Fruit fly (Drosophila melanogaster) whole organism, embryonic: ENCODE measurements around the gene IKKepsilon.

ENCODE experiments used
- Adf1 ChIP-seq: fragments of 200-800 bp; sonication (Bioruptor generic); IDR thresholded peaks from 2 replicates; pipeline ENCODE4 v1.3.6; 2022; ENCODE audit warnings: missing biosample characterization, missing genetic modification characterization
- CG10209 ChIP-seq: fragments of 200-800 bp; sonication (Bioruptor generic); optimal IDR thresholded peaks from 3 replicates; lab custom pipeline; 2017; ENCODE audit warnings: missing biosample characterization, mild to moderate bottlenecking, missing genetic modification characterization, missing genetic modification reagents
- CG10543 ChIP-seq: fragments of 200-800 bp; sonication (Bioruptor generic); optimal IDR thresholded peaks from 3 replicates; lab custom pipeline; 2017; ENCODE audit warnings: missing biosample characterization, mild to moderate bottlenecking, missing genetic modification characterization, moderate library complexity
- CG11247 ChIP-seq: fragments of 200-800 bp; sonication (Bioruptor generic); IDR thresholded peaks from 2 replicates; pipeline ENCODE4 v1.3.6; 2022; ENCODE audit warnings: missing biosample characterization, missing genetic modification characterization
- CG11723 ChIP-seq: fragments of 200-800 bp; sonication (Bioruptor generic); optimal IDR thresholded peaks from 2 replicates; lab custom pipeline; 2017; ENCODE audit warnings: missing biosample characterization, mild to moderate bottlenecking, missing genetic modification characterization
- CG12071 ChIP-seq: fragments of 200-800 bp; sonication (Bioruptor generic); optimal IDR thresholded peaks from 3 replicates; lab custom pipeline; 2018; ENCODE audit warnings: missing biosample characterization, mild to moderate bottlenecking, missing genetic modification characterization
- CG12299 ChIP-seq: fragments of 200-800 bp; sonication (Bioruptor generic); optimal IDR thresholded peaks from 2 replicates; lab custom pipeline; 2018; ENCODE audit warnings: missing biosample characterization, mild to moderate bottlenecking, missing genetic modification characterization
- CG1529 ChIP-seq: fragments of 200-800 bp; sonication (Bioruptor generic); optimal IDR thresholded peaks from 3 replicates; lab custom pipeline; 2018; ENCODE audit warnings: missing biosample characterization, missing genetic modification characterization
- CG16813 ChIP-seq: fragments of 200-800 bp; sonication (Bioruptor generic); IDR thresholded peaks from 3 replicates; pipeline ENCODE4 v1.3.6; 2022; ENCODE audit warnings: missing biosample characterization, missing genetic modification characterization; ENCODE audit not compliant: partially characterized antibody
- CG16815 ChIP-seq: fragments of 200-800 bp; sonication (Bioruptor generic); optimal IDR thresholded peaks from 3 replicates; lab custom pipeline; 2017; ENCODE audit warnings: missing biosample characterization, mild to moderate bottlenecking, missing genetic modification characterization
- CG16863 ChIP-seq: fragments of 200-800 bp; sonication (Bioruptor generic); optimal IDR thresholded peaks from 3 replicates; lab custom pipeline; 2016; ENCODE audit warnings: missing biosample characterization, missing genetic modification characterization
- CG17568 ChIP-seq: fragments of 200-800 bp; sonication (Bioruptor generic); optimal IDR thresholded peaks from 2 replicates; lab custom pipeline; 2018; ENCODE audit warnings: missing biosample characterization, mild to moderate bottlenecking, missing genetic modification characterization, moderate library complexity
- CG18476 ChIP-seq: fragments of 200-800 bp; sonication (Bioruptor generic); optimal IDR thresholded peaks from 2 replicates; lab custom pipeline; 2016; ENCODE audit warnings: missing biosample characterization, mild to moderate bottlenecking, missing genetic modification characterization
- CG18764 ChIP-seq: fragments of 200-800 bp; sonication (Bioruptor generic); optimal IDR thresholded peaks from 3 replicates; lab custom pipeline; 2016; ENCODE audit warnings: missing biosample characterization, missing genetic modification characterization
- CG3995 ChIP-seq: fragments of 200-800 bp; sonication (Bioruptor generic); optimal IDR thresholded peaks from 3 replicates; lab custom pipeline; 2016; ENCODE audit warnings: missing biosample characterization, missing genetic modification characterization
- CG6765 ChIP-seq: fragments of 200-800 bp; sonication (Bioruptor generic); optimal IDR thresholded peaks from 3 replicates; lab custom pipeline; 2017; ENCODE audit warnings: missing biosample characterization, mild to moderate bottlenecking, missing genetic modification characterization
- CG7786 ChIP-seq: fragments of 200-800 bp; sonication (Bioruptor generic); optimal IDR thresholded peaks from 2 replicates; lab custom pipeline; 2016; ENCODE audit warnings: missing biosample characterization, missing genetic modification characterization
- CG8290 ChIP-seq, 3 experiments: fragments of 200-800 bp; sonication (Bioruptor generic); optimal IDR thresholded peaks; 2 replicates each; lab custom pipeline; 2016 to 2019; ENCODE audit warnings: missing biosample characterization in 3 of 3, missing genetic modification characterization in 3 of 3, mild to moderate bottlenecking in 2 of 3, moderate library complexity in 1 of 3
- CG8359 ChIP-seq: fragments of 200-800 bp; sonication (Bioruptor generic); optimal IDR thresholded peaks from 2 replicates; lab custom pipeline; 2017; ENCODE audit warnings: missing biosample characterization, mild to moderate bottlenecking, missing genetic modification characterization, borderline replicate concordance
- CG9876 ChIP-seq: fragments of 200-800 bp; sonication (Bioruptor generic); optimal IDR thresholded peaks from 2 replicates; lab custom pipeline; 2016; ENCODE audit warnings: missing biosample characterization, missing genetic modification characterization
- CHES-1-like ChIP-seq: fragments of 200-800 bp; sonication (Bioruptor generic); optimal IDR thresholded peaks from 2 replicates; lab custom pipeline; 2016; ENCODE audit warnings: missing biosample characterization, missing genetic modification characterization
- CTCF ChIP-seq: fragments of 200-800 bp; sonication (Bioruptor generic); optimal IDR thresholded peaks from 2 replicates; lab custom pipeline; 2017; ENCODE audit warnings: missing biosample characterization, mild to moderate bottlenecking, missing genetic modification characterization, moderate library complexity
- CoRest ChIP-seq: fragments of 200-800 bp; sonication (Bioruptor generic); optimal IDR thresholded peaks from 3 replicates; lab custom pipeline; 2018; ENCODE audit warnings: missing biosample characterization, mild to moderate bottlenecking, missing genetic modification characterization, moderate library complexity
- Ets97D ChIP-seq: fragments of 200-800 bp; sonication (Bioruptor generic); optimal IDR thresholded peaks from 3 replicates; lab custom pipeline; 2016; ENCODE audit warnings: missing biosample characterization, missing genetic modification characterization
- H15 ChIP-seq: fragments of 200-800 bp; sonication (Bioruptor generic); IDR thresholded peaks from 3 replicates; pipeline ENCODE4 v1.3.6; 2022; ENCODE audit warnings: missing biosample characterization, missing genetic modification characterization
- HmgZ ChIP-seq: fragments of 200-800 bp; sonication (Bioruptor generic); optimal IDR thresholded peaks from 2 replicates; lab custom pipeline; 2018; ENCODE audit warnings: missing biosample characterization, mild to moderate bottlenecking, missing genetic modification characterization
- Hr39 ChIP-seq: fragments of >200 bp; optimal IDR thresholded peaks from 2 replicates; lab custom pipeline; 2017
- Mad ChIP-seq: fragments of 200-800 bp; sonication (Bioruptor generic); optimal IDR thresholded peaks from 2 replicates; lab custom pipeline; 2016; ENCODE audit warnings: missing biosample characterization, missing genetic modification characterization
- Med ChIP-seq: fragments of 200-800 bp; sonication (Bioruptor generic); peaks from one replicate; lab custom pipeline; 2016; ENCODE audit warnings: missing biosample characterization, missing genetic modification characterization, mild to moderate bottlenecking, inconsistent platforms, moderate library complexity
- NC2α ChIP-seq: fragments of 200-800 bp; sonication (Bioruptor generic); optimal IDR thresholded peaks from 2 replicates; lab custom pipeline; 2016; ENCODE audit warnings: missing biosample characterization, missing genetic modification characterization
- Oaz ChIP-seq: fragments of 200-800 bp; sonication (Bioruptor generic); IDR thresholded peaks from 2 replicates; pipeline ENCODE4 v1.3.6; 2022; ENCODE audit warnings: missing biosample characterization, missing genetic modification characterization
- TFAM ChIP-seq: fragments of 200-800 bp; sonication (Bioruptor generic); optimal IDR thresholded peaks from 2 replicates; lab custom pipeline; 2017; ENCODE audit warnings: missing biosample characterization, missing genetic modification characterization, inconsistent platforms
- amos ChIP-seq: fragments of 200-800 bp; sonication (Bioruptor generic); IDR thresholded peaks from 2 replicates; pipeline ENCODE4 v1.3.6; 2022; ENCODE audit warnings: missing biosample characterization, missing genetic modification characterization; ENCODE audit not compliant: partially characterized antibody
- btn ChIP-seq: fragments of 200-800 bp; sonication (Bioruptor generic); optimal IDR thresholded peaks from 2 replicates; lab custom pipeline; 2016; ENCODE audit warnings: missing biosample characterization, missing genetic modification characterization
- cas ChIP-seq: fragments of 200-800 bp; sonication (Bioruptor generic); IDR thresholded peaks from 2 replicates; pipeline ENCODE4 v1.3.6; 2022; ENCODE audit warnings: missing biosample characterization, missing genetic modification characterization
- chinmo ChIP-seq: fragments of 200-800 bp; sonication (Bioruptor generic); IDR thresholded peaks from 4 replicates; pipeline ENCODE4 v1.3.6; 2022; ENCODE audit warnings: missing biosample characterization, missing genetic modification characterization; ENCODE audit not compliant: partially characterized antibody
- dm ChIP-seq: fragments of 200-800 bp; sonication (Bioruptor generic); optimal IDR thresholded peaks from 3 replicates; lab custom pipeline; 2016; ENCODE audit warnings: missing biosample characterization, missing genetic modification characterization
- emc ChIP-seq: fragments of 200-800 bp; sonication (Bioruptor generic); optimal IDR thresholded peaks from 2 replicates; lab custom pipeline; 2016; ENCODE audit warnings: missing biosample characterization, missing genetic modification characterization
- kni ChIP-seq: fragments of 200-800 bp; sonication (Bioruptor generic); optimal IDR thresholded peaks from 3 replicates; lab custom pipeline; 2017; ENCODE audit warnings: mild to moderate bottlenecking, missing biosample characterization, missing genetic modification reagents, missing genetic modification characterization
- lilli ChIP-seq: fragments of 200-800 bp; sonication (Bioruptor generic); optimal IDR thresholded peaks from 3 replicates; lab custom pipeline; 2016; ENCODE audit warnings: missing biosample characterization, missing genetic modification characterization
- luna ChIP-seq: fragments of 200-800 bp; sonication (Bioruptor generic); optimal IDR thresholded peaks from 2 replicates; lab custom pipeline; 2016; ENCODE audit warnings: missing biosample characterization, missing genetic modification characterization
- mld ChIP-seq: fragments of 200-800 bp; sonication (Bioruptor generic); IDR thresholded peaks from 3 replicates; pipeline ENCODE4 v1.3.6; 2022; ENCODE audit warnings: missing biosample characterization, missing genetic modification characterization; ENCODE audit not compliant: partially characterized antibody
- org-1 ChIP-seq: fragments of 200-800 bp; sonication (Bioruptor generic); optimal IDR thresholded peaks from 2 replicates; lab custom pipeline; 2017; ENCODE audit warnings: missing biosample characterization, missing genetic modification characterization
- pfk ChIP-seq: fragments of 200-800 bp; sonication (Bioruptor generic); optimal IDR thresholded peaks from 2 replicates; lab custom pipeline; 2018; ENCODE audit warnings: missing biosample characterization, mild to moderate bottlenecking, missing genetic modification characterization, moderate library complexity
- repo ChIP-seq: fragments of 200-800 bp; sonication (Bioruptor generic); optimal IDR thresholded peaks from 2 replicates; lab custom pipeline; 2016; ENCODE audit warnings: missing biosample characterization, missing genetic modification characterization
- schlank ChIP-seq: fragments of 200-800 bp; sonication (Bioruptor generic); optimal IDR thresholded peaks from 2 replicates; lab custom pipeline; 2018; ENCODE audit warnings: missing biosample characterization, mild to moderate bottlenecking, missing genetic modification characterization
- sd ChIP-seq: fragments of 200-800 bp; sonication (Bioruptor generic); optimal IDR thresholded peaks from 3 replicates; lab custom pipeline; 2018; ENCODE audit warnings: missing biosample characterization, mild to moderate bottlenecking, missing genetic modification characterization, moderate library complexity
- sima ChIP-seq: fragments of 200-800 bp; sonication (Bioruptor generic); optimal IDR thresholded peaks from 2 replicates; lab custom pipeline; 2016; ENCODE audit warnings: missing biosample characterization, missing genetic modification characterization
- slou ChIP-seq: fragments of 200-800 bp; sonication (Bioruptor generic); optimal IDR thresholded peaks from 3 replicates; lab custom pipeline; 2016; ENCODE audit warnings: missing biosample characterization, missing genetic modification characterization
- tap ChIP-seq: fragments of 200-800 bp; optimal IDR thresholded peaks from 3 replicates; lab custom pipeline; 2019; ENCODE audit warnings: missing biosample characterization, mild to moderate bottlenecking, missing genetic modification characterization, moderate library complexity
- tgo ChIP-seq: fragments of 200-800 bp; sonication (Bioruptor generic); IDR thresholded peaks from 3 replicates; pipeline ENCODE4 v1.3.6; 2022; ENCODE audit warnings: missing biosample characterization, missing genetic modification characterization
- tx ChIP-seq: fragments of 200-800 bp; sonication (Bioruptor generic); optimal IDR thresholded peaks from 2 replicates; lab custom pipeline; 2016; ENCODE audit warnings: missing biosample characterization, missing genetic modification characterization

IKKepsilon gene

dm6 chr2L:20649891-20650290 lies 26.0 kb upstream of the IKKepsilon start, which contains the start of gene CG2611:
CG2611 (plus strand) TSS chr2L:20650189.
- no peak for TF ChIP-seq sd
- TF ChIP-seq CG12071 = no peak
- TF ChIP-seq CG9876 = no peak
- peak; percentile 37 for TF ChIP-seq dm (GFP tag; lab: Kevin White, UChicago)
- peak; percentile 65 for TF ChIP-seq CHES-1-like (GFP tag; lab: Kevin White, UChicago)
- TF ChIP-seq CG11723 (GFP tag; lab: Kevin White, UChicago) = no peak
- TF ChIP-seq emc (GFP tag; lab: Kevin White, UChicago) = no peak
- TF ChIP-seq Hr39 (lab: Kevin White, UChicago) = no peak
- TF ChIP-seq Ets97D (GFP tag; lab: Kevin White, UChicago) = peak; percentile 23
- TF ChIP-seq CG18476 = peak; percentile 44
- TF ChIP-seq sima (GFP tag; lab: Kevin White, UChicago) = no peak
- TF ChIP-seq pfk (GFP tag; lab: Kevin White, UChicago) = no peak
- peak; percentile 67 for TF ChIP-seq HmgZ (tag; lab: Kevin White, UChicago)
- TF ChIP-seq tx (GFP tag; lab: Kevin White, UChicago) = peak; percentile 37
- TF ChIP-seq CG18764 (GFP tag; lab: Kevin White, UChicago) = peak; percentile 1
- no peak for TF ChIP-seq kni (GFP tag; lab: Kevin White, UChicago)
- TF ChIP-seq CoRest = peak; percentile 51
- TF ChIP-seq Oaz (GFP tag; lab: Robert Waterston, UW) = no peak
- no peak for TF ChIP-seq slou
- 0 out of 3 replicates have a peak, but pooled peaks have one; percentile 6 for TF ChIP-seq CG16813
- TF ChIP-seq CG8290 (GFP tag; optimal IDR thresholded peaks at IDR 0.05; lab: Kevin White, UChicago) = no peak
- no peak for TF ChIP-seq CG8290 (tag; optimal IDR thresholded peaks at IDR 0.05; lab: Kevin White, UChicago)
- TF ChIP-seq luna (GFP tag; lab: Kevin White, UChicago) = no peak
- no peak for TF ChIP-seq CG16863
- TF ChIP-seq mld (GFP tag; lab: Robert Waterston, UW) = no peak
- TF ChIP-seq CG3995 (GFP tag; lab: Kevin White, UChicago) = no peak
- no peak for TF ChIP-seq repo
- no peak for TF ChIP-seq cas (GFP tag; lab: Robert Waterston, UW)
- no peak for TF ChIP-seq CG17568 (GFP tag; lab: Kevin White, UChicago)
- TF ChIP-seq Adf1 (GFP tag; lab: Robert Waterston, UW) = no peak; the same call in 1 of the 2 replicates
- TF ChIP-seq CG11247 (GFP tag; lab: Robert Waterston, UW) = peak; percentile 39; the same call in 1 of the 2 replicates
- no peak for TF ChIP-seq CG6765 (GFP tag; lab: Kevin White, UChicago)
- TF ChIP-seq NC2α = no peak
- TF ChIP-seq Med (GFP tag; lab: Kevin White, UChicago) = peak; percentile 77
- no peak for TF ChIP-seq CG16815
- no peak for TF ChIP-seq org-1 (GFP tag; lab: Kevin White, UChicago)
- no peak for TF ChIP-seq btn (GFP tag; lab: Kevin White, UChicago)
- TF ChIP-seq amos (GFP tag; lab: Robert Waterston, UW) = 0 out of 2 replicates have a peak, but pooled peaks have one; percentile 22
- TF ChIP-seq CG8359 (GFP tag; lab: Kevin White, UChicago) = no peak
- no peak for TF ChIP-seq CTCF (GFP tag; lab: Kevin White, UChicago)
- no peak for TF ChIP-seq CG1529 (GFP tag; lab: Kevin White, UChicago)
- peak; percentile 56 for TF ChIP-seq CG7786
- peak; percentile 42; the same call in 1 of the 3 replicates for TF ChIP-seq tgo
- TF ChIP-seq CG10543 (GFP tag; lab: Kevin White, UChicago) = no peak
- TF ChIP-seq CG10209 (GFP tag; lab: Kevin White, UChicago) = no peak
- no peak for TF ChIP-seq tap (tag; lab: Kevin White, UChicago)
- TF ChIP-seq Mad (GFP tag; lab: Kevin White, UChicago) = peak; percentile 34
- no peak for TF ChIP-seq TFAM (GFP tag; lab: Kevin White, UChicago)
- no peak for TF ChIP-seq schlank
- peak; percentile 8; the same call in 1 of the 3 replicates for TF ChIP-seq H15
- TF ChIP-seq CG12299 (tag; lab: Kevin White, UChicago) = no peak
- peak; percentile 74 for TF ChIP-seq lilli (GFP tag; lab: Kevin White, UChicago)
- TF ChIP-seq chinmo = no peak
